Worm (Caenorhabditis elegans) whole organism, L4 larva: ENCODE measurements around the gene srw-60.

Experiments used
- D1046.2 ChIP-seq: fragments of 200-800 bp; sonication (Bioruptor generic); IDR thresholded peaks from 2 replicates; pipeline ENCODE4 v1.3.6; 2022; ENCODE audit warnings: missing genetic modification characterization, missing compliant biosample characterization
- F37D6.2 ChIP-seq: sonication (generic microtip); optimal IDR thresholded peaks from 2 replicates; lab custom pipeline; 2016; ENCODE audit warnings: mild to moderate bottlenecking, missing genetic modification characterization, missing compliant biosample characterization
- F49E8.2 ChIP-seq: sonication (generic microtip); optimal IDR thresholded peaks from 2 replicates; lab custom pipeline; 2016; ENCODE audit warnings: missing compliant biosample characterization, mild to moderate bottlenecking, missing genetic modification characterization, borderline replicate concordance
- Y48G9A.11 ChIP-seq: fragments of 200-800 bp; sonication (Bioruptor generic); IDR thresholded peaks from 2 replicates; pipeline ENCODE4 v1.3.6; 2022; ENCODE audit warnings: missing genetic modification reagents, missing genetic modification characterization, missing compliant biosample characterization
- Y75B8A.6 ChIP-seq: fragments of 200-800 bp; sonication (Bioruptor generic); IDR thresholded peaks from 2 replicates; pipeline ENCODE4 v1.3.6; 2022; ENCODE audit warnings: missing genetic modification reagents, missing genetic modification characterization, missing compliant biosample characterization
- ceh-32 ChIP-seq: sonication (generic microtip); optimal IDR thresholded peaks from 2 replicates; lab custom pipeline; 2016; ENCODE audit warnings: mild to moderate bottlenecking, missing genetic modification characterization, missing compliant biosample characterization; ENCODE audit not compliant: poor library complexity
- ceh-44 ChIP-seq: fragments of 200-800 bp; sonication (Bioruptor generic); IDR thresholded peaks from 2 replicates; pipeline ENCODE4 v1.3.6; 2022; ENCODE audit warnings: missing genetic modification reagents, missing genetic modification characterization, missing compliant biosample characterization
- ceh-62 ChIP-seq: sonication (generic microtip); optimal IDR thresholded peaks from 2 replicates; lab custom pipeline; 2017; ENCODE audit warnings: missing biosample characterization, missing genetic modification characterization
- daf-8 ChIP-seq: fragments of 200-800 bp; sonication (Bioruptor generic); IDR thresholded peaks from 2 replicates; pipeline ENCODE4 v1.3.6; 2022; ENCODE audit warnings: missing genetic modification characterization, missing compliant biosample characterization
- lin-29 ChIP-seq: fragments of 200-800 bp; sonication (Bioruptor generic); IDR thresholded peaks from 2 replicates; pipeline ENCODE4 v1.3.6; 2022; ENCODE audit warnings: missing genetic modification reagents, missing genetic modification characterization, missing compliant biosample characterization
- lin-39 ChIP-seq: fragments of 150-350 bp; optimal IDR thresholded peaks from 2 replicates; lab custom pipeline; 2014; ENCODE audit warnings: missing biosample characterization, missing genetic modification reagents, missing genetic modification characterization
- madf-5 ChIP-seq, 2 experiments: fragments of 200-800 bp; sonication (Bioruptor generic); IDR thresholded peaks; 2 replicates each; pipeline ENCODE4 v1.3.6; 2022; ENCODE audit warnings: missing compliant biosample characterization in 2 of 2, missing genetic modification characterization in 2 of 2
- mep-1 ChIP-seq: fragments of 150-350 bp; sonication (generic microtip); optimal IDR thresholded peaks from 3 replicates; lab custom pipeline; 2014; ENCODE audit warnings: missing biosample characterization, missing genetic modification characterization
- nhr-111 ChIP-seq: fragments of 200-800 bp; sonication (Bioruptor generic); optimal IDR thresholded peaks from 2 replicates; lab custom pipeline; 2018; ENCODE audit warnings: mild to moderate bottlenecking, missing genetic modification characterization, missing compliant biosample characterization
- nhr-25 ChIP-seq: sonication (generic microtip); optimal IDR thresholded peaks from 2 replicates; lab custom pipeline; 2017; ENCODE audit warnings: missing genetic modification characterization, mild to moderate bottlenecking, missing compliant biosample characterization, antibody characterized with exemption, moderate library complexity, borderline replicate concordance; ENCODE audit not compliant: insufficient read depth
- nhr-41 ChIP-seq: fragments of 200-800 bp; sonication (Bioruptor generic); IDR thresholded peaks from 2 replicates; pipeline ENCODE4 v1.3.6; 2022; ENCODE audit warnings: missing genetic modification reagents, missing genetic modification characterization, missing compliant biosample characterization
- nhr-48 ChIP-seq: sonication (generic microtip); optimal IDR thresholded peaks from 2 replicates; lab custom pipeline; 2016; ENCODE audit warnings: mild to moderate bottlenecking, missing genetic modification characterization, missing compliant biosample characterization
- sdz-12 ChIP-seq: fragments of 200-800 bp; sonication (Bioruptor generic); optimal IDR thresholded peaks from 2 replicates; lab custom pipeline; 2018; ENCODE audit warnings: mild to moderate bottlenecking, missing genetic modification characterization, missing compliant biosample characterization
- snpc-4 ChIP-seq: fragments of 150-350 bp; optimal IDR thresholded peaks from 2 replicates; lab custom pipeline; 2014; ENCODE audit warnings: missing biosample characterization, missing genetic modification characterization
- spr-1 ChIP-seq: sonication (generic microtip); optimal IDR thresholded peaks from 2 replicates; lab custom pipeline; 2016; ENCODE audit warnings: mild to moderate bottlenecking, missing genetic modification characterization, missing compliant biosample characterization
- spr-3 ChIP-seq: fragments of 200-800 bp; sonication (Bioruptor generic); optimal IDR thresholded peaks from 2 replicates; lab custom pipeline; 2018; ENCODE audit warnings: mild to moderate bottlenecking, missing genetic modification characterization, missing compliant biosample characterization
- unc-62 ChIP-seq, 3 experiments: fragments of 150-350 bp in 1 of 3; sonication (generic microtip); optimal IDR thresholded peaks in 2 of 3; peaks in 1 of 3; 1 replicate in 1 of 3; 2 replicates in 2 of 3; lab custom pipeline; 2014 to 2017; ENCODE audit warnings: missing biosample characterization in 3 of 3, missing genetic modification characterization in 3 of 3, missing genetic modification reagents in 3 of 3, missing genotype in 1 of 3
- zag-1 ChIP-seq: fragments of 150-350 bp; optimal IDR thresholded peaks from 2 replicates; lab custom pipeline; 2014; ENCODE audit warnings: missing biosample characterization, missing genetic modification characterization
- zfp-3 ChIP-seq: fragments of 200-800 bp; sonication (Bioruptor generic); conservative IDR thresholded peaks from 2 replicates; pipeline ENCODE4 v1.3.6; 2022; ENCODE audit warnings: missing genetic modification reagents, missing genetic modification characterization, missing compliant biosample characterization
- ztf-11 ChIP-seq: fragments of 150-350 bp; optimal IDR thresholded peaks from 2 replicates; lab custom pipeline; 2014; ENCODE audit warnings: missing biosample characterization, missing genetic modification characterization

The srw-60 gene

DNA sequence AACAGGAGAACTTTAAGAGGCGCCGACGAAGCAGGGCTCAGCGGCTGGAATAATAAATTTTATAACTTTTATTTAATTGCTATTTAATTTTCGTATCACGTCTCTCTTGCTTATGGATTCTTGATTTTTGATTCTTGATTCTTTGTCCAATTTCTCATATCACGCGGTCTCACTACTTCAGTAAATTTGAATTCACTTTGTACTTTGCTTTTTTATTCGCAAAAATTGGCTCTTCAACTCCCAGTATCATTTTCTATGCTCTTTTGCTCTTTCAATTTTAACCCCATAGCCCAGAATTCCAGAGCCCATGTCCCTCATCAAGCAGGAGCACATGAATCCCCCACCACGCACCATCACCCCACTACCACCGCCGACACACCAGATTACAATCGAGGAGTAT is 43.8 kb downstream of the srw-60 start, which contains the start of gene lido-10:
Gene lido-10, plus strand, starts transcription at position 301 of the 400 bp plus-strand sequence.
- TF ChIP-seq zag-1 (tag; lab: Kevin White, UChicago) (no peak), snpc-4 (tag; lab: Kevin White, UChicago) (no peak), F37D6.2 (tag; lab: Kevin White, UChicago) (no peak), spr-3 (GFP tag; lab: Kevin White, UChicago) (no peak), F49E8.2 (no peak), nhr-41 (GFP tag; lab: Robert Waterston, UW) (no peak), spr-1 (tag; lab: Kevin White, UChicago) (no peak), zfp-3 (no peak), ceh-32 (tag; lab: Kevin White, UChicago) (no peak)

DNA sequence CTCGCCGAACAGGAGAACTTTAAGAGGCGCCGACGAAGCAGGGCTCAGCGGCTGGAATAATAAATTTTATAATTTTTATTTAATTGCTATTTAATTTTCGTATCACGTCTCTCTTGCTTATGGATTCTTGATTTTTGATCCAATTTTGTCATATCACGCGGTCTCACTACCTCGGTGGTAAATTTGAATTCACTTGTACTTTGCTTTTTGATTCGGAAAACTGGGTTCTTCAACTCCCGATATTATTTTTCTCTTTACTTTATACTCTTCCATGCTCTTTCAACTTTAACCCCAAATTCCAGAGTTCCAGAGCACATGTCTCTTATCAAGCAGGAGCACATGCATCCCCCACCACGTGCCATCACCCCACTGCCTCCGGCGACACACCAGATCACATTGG is 45.3 kb downstream of the srw-60 start, which contains the start of gene lido-11:
Gene lido-11, plus strand, starts transcription at position 301 of the 400 bp plus-strand sequence.
- TF ChIP-seq daf-8 = no peak
- no peak for TF ChIP-seq sdz-12
- TF ChIP-seq ceh-44 (GFP tag; lab: Robert Waterston, UW) = no peak
- no peak for TF ChIP-seq unc-62 (GFP tag; optimal IDR thresholded peaks at IDR 0.05 in 1 of 2; lab: Kevin White, UChicago)
- no peak for TF ChIP-seq unc-62 (tag; optimal IDR thresholded peaks at IDR 0.05; lab: Kevin White, UChicago)
- TF ChIP-seq mep-1 (tag; lab: Kevin White, UChicago) = no peak
- no peak for TF ChIP-seq nhr-25 (tag; lab: Kevin White, UChicago)
- no peak for TF ChIP-seq zfp-3
- TF ChIP-seq lin-29 (GFP tag; lab: Robert Waterston, UW) = no peak

DNA sequence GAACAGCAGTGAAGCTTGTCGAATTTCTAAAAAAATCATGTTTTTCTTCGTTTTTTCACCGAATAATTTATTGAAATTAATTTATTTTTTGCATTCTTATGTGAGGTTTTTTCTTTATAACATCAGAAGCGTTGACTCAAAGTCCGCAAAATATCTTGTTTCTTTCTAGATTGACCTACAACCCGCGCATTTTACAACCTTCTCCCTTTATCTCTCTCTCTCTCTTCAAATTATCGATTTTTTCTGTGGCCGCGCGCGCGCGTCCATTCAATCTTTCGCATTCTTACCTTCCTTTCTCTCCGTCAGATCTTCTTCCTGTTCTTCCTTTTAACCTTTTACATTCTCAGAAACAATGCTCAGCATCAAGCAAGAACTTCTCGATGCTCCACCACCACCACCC is 47.1 kb downstream of the srw-60 start, which contains the start of gene lido-12:
Gene lido-12, plus strand, starts transcription at position 301 of the 400 bp plus-strand sequence.
- TF ChIP-seq Y48G9A.11 (GFP tag; lab: Robert Waterston, UW) = no peak
- TF ChIP-seq, all 104 proteins: peak for 0

DNA sequence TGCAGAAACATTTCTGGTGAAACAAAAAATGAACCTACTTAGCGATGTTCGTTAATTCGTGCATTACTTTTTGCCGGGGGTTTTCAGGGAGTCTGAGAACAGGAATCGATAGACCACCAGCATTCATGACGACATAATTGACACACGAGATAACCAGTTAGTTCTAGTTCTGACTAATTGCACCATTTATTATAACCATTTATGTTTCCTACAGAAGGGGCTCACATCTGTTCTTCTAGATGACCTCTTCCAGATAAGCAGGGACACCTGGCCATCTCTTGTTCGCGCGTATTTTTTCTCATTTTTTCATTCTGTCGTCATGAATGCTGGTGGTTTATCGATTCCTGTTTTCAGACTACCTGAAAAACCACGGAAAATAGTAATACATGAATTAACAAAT is 50.0 kb downstream of the srw-60 start, which contains the start of gene sdz-5:
Gene sdz-5, plus strand, starts transcription at position 301 of the 400 bp plus-strand sequence.
- TF ChIP-seq lin-39 = no peak
- no peak for TF ChIP-seq unc-62 (GFP tag; optimal IDR thresholded peaks at IDR 0.05 in 1 of 2; lab: Kevin White, UChicago)
- TF ChIP-seq unc-62 (tag; optimal IDR thresholded peaks at IDR 0.05; lab: Kevin White, UChicago) = no peak
- TF ChIP-seq nhr-48 (tag; lab: Kevin White, UChicago) = no peak
- no peak for TF ChIP-seq F37D6.2 (tag; lab: Kevin White, UChicago)
- no peak for TF ChIP-seq ceh-62 (tag; lab: Kevin White, UChicago)
- no peak for TF ChIP-seq madf-5 (GFP tag; IDR thresholded peaks at IDR 0.05; lab: Robert Waterston, UW)
- no peak for TF ChIP-seq Y75B8A.6
- no peak for TF ChIP-seq D1046.2 (GFP tag; lab: Robert Waterston, UW)
- TF ChIP-seq nhr-111 (GFP tag; lab: Kevin White, UChicago) = no peak
- TF ChIP-seq ztf-11 (tag; lab: Kevin White, UChicago) = no peak
